Fruit fly (Drosophila melanogaster) whole organism, embryonic: ENCODE results near the gene CG9550.

ENCODE experiments used
- Aef1 ChIP-seq: fragments of 200-800 bp; sonication (Bioruptor generic); IDR thresholded peaks from 3 replicates; pipeline ENCODE4 v1.3.6; 2022; ENCODE audit warnings: missing biosample characterization, missing genetic modification characterization
- Atf-2 ChIP-seq: fragments of 200-800 bp; sonication (Bioruptor generic); optimal IDR thresholded peaks from 2 replicates; lab custom pipeline; 2016; ENCODE audit warnings: missing biosample characterization, missing genetic modification characterization
- Atf3 ChIP-seq: fragments of 200-800 bp; sonication (Bioruptor generic); optimal IDR thresholded peaks from 3 replicates; lab custom pipeline; 2016; ENCODE audit warnings: missing biosample characterization, missing genetic modification characterization
- Blimp-1 ChIP-seq: fragments of 200-800 bp; sonication (Bioruptor generic); optimal IDR thresholded peaks from 3 replicates; lab custom pipeline; 2018; ENCODE audit warnings: missing biosample characterization, missing genetic modification characterization, mild to moderate bottlenecking, moderate library complexity, missing genetic modification reagents
- BtbVII ChIP-seq: fragments of 200-800 bp; sonication (Bioruptor generic); optimal IDR thresholded peaks from 3 replicates; lab custom pipeline; 2017; ENCODE audit warnings: missing biosample characterization, mild to moderate bottlenecking, missing genetic modification characterization
- CG10267 ChIP-seq: fragments of 200-800 bp; sonication (Bioruptor generic); optimal IDR thresholded peaks from 2 replicates; lab custom pipeline; 2018; ENCODE audit warnings: missing biosample characterization, mild to moderate bottlenecking, missing genetic modification characterization, moderate library complexity
- CG13287 ChIP-seq: fragments of 200-800 bp; sonication (Bioruptor generic); IDR thresholded peaks from 2 replicates; pipeline ENCODE4 v1.3.6; 2022; ENCODE audit warnings: missing biosample characterization, missing genetic modification characterization; ENCODE audit not compliant: partially characterized antibody
- CG13624 ChIP-seq: fragments of 200-800 bp; sonication (Bioruptor generic); optimal IDR thresholded peaks from 2 replicates; lab custom pipeline; 2016; ENCODE audit warnings: missing biosample characterization, missing genetic modification characterization
- CG14710 ChIP-seq: fragments of 200-800 bp; sonication (Bioruptor generic); optimal IDR thresholded peaks from 3 replicates; lab custom pipeline; 2019; ENCODE audit warnings: missing biosample characterization, mild to moderate bottlenecking, missing genetic modification characterization, moderate library complexity
- CG1603 ChIP-seq: fragments of 200-800 bp; sonication (Bioruptor generic); optimal IDR thresholded peaks from 2 replicates; lab custom pipeline; 2019; ENCODE audit warnings: missing biosample characterization, mild to moderate bottlenecking, missing genetic modification characterization, moderate library complexity
- CG16779 ChIP-seq: fragments of 200-800 bp; sonication (Bioruptor generic); IDR thresholded peaks from 2 replicates; pipeline ENCODE4 v1.3.6; 2022; ENCODE audit warnings: missing biosample characterization, missing genetic modification characterization
- CG17568 ChIP-seq: fragments of 200-800 bp; sonication (Bioruptor generic); optimal IDR thresholded peaks from 2 replicates; lab custom pipeline; 2018; ENCODE audit warnings: missing biosample characterization, mild to moderate bottlenecking, missing genetic modification characterization, moderate library complexity
- CG2116 ChIP-seq: fragments of 200-800 bp; sonication (Bioruptor generic); optimal IDR thresholded peaks from 3 replicates; lab custom pipeline; 2018; ENCODE audit warnings: missing biosample characterization, mild to moderate bottlenecking, missing genetic modification characterization
- CG2875 ChIP-seq: fragments of 200-800 bp; sonication (Bioruptor generic); optimal IDR thresholded peaks from 2 replicates; lab custom pipeline; 2017; ENCODE audit warnings: missing biosample characterization, mild to moderate bottlenecking, missing genetic modification characterization, missing genetic modification reagents
- CG31388 ChIP-seq: fragments of 200-800 bp; sonication (Bioruptor generic); optimal IDR thresholded peaks from 2 replicates; lab custom pipeline; 2016; ENCODE audit warnings: missing biosample characterization, missing genetic modification characterization
- CG3163 ChIP-seq: fragments of 200-800 bp; sonication (Bioruptor generic); optimal IDR thresholded peaks from 3 replicates; lab custom pipeline; 2016; ENCODE audit warnings: missing biosample characterization, missing genetic modification characterization
- CG33213 ChIP-seq: fragments of 200-800 bp; sonication (Bioruptor generic); optimal IDR thresholded peaks from 3 replicates; lab custom pipeline; 2016; ENCODE audit warnings: missing biosample characterization, missing genetic modification characterization
- CG6791 ChIP-seq: fragments of 200-800 bp; sonication (Bioruptor generic); IDR thresholded peaks from 3 replicates; pipeline ENCODE4 v1.3.6; 2022; ENCODE audit warnings: missing biosample characterization, missing genetic modification characterization; ENCODE audit not compliant: partially characterized antibody
- CTCF ChIP-seq: fragments of 200-800 bp; sonication (Bioruptor generic); optimal IDR thresholded peaks from 2 replicates; lab custom pipeline; 2017; ENCODE audit warnings: missing biosample characterization, mild to moderate bottlenecking, missing genetic modification characterization, moderate library complexity
- D19B ChIP-seq: fragments of 200-800 bp; sonication (Bioruptor generic); optimal IDR thresholded peaks from 2 replicates; lab custom pipeline; 2017; ENCODE audit warnings: missing biosample characterization, mild to moderate bottlenecking, missing genetic modification characterization
- Dip2 ChIP-seq: fragments of 200-800 bp; sonication (Bioruptor generic); IDR thresholded peaks from 2 replicates; pipeline ENCODE4 v1.3.6; 2022; ENCODE audit warnings: missing biosample characterization, missing genetic modification characterization
- Dp ChIP-seq: fragments of 200-800 bp; sonication (Bioruptor generic); optimal IDR thresholded peaks from 2 replicates; lab custom pipeline; 2018; ENCODE audit warnings: missing biosample characterization, mild to moderate bottlenecking, missing genetic modification characterization, moderate library complexity
- Elba2 ChIP-seq: fragments of 200-800 bp; sonication (Bioruptor generic); optimal IDR thresholded peaks from 3 replicates; lab custom pipeline; 2016; ENCODE audit warnings: missing biosample characterization, missing genetic modification characterization
- Fer3 ChIP-seq: fragments of 200-800 bp; sonication (Bioruptor generic); optimal IDR thresholded peaks from 2 replicates; lab custom pipeline; 2018; ENCODE audit warnings: missing biosample characterization, mild to moderate bottlenecking, missing genetic modification characterization, moderate library complexity
- Hr3 ChIP-seq: fragments of 200-800 bp; sonication (Bioruptor generic); optimal IDR thresholded peaks from 3 replicates; lab custom pipeline; 2016; ENCODE audit warnings: missing biosample characterization, missing genetic modification characterization
- Lim3 ChIP-seq: fragments of 200-800 bp; sonication (Bioruptor generic); IDR thresholded peaks from 2 replicates; pipeline ENCODE4 v1.3.6; 2022; ENCODE audit warnings: missing biosample characterization, missing genetic modification characterization
- NK7.1 ChIP-seq: fragments of 200-800 bp; sonication (Bioruptor generic); optimal IDR thresholded peaks from 3 replicates; lab custom pipeline; 2016; ENCODE audit warnings: missing biosample characterization, missing genetic modification characterization
- Taf1 ChIP-seq: fragments of 200-800 bp; sonication (Bioruptor generic); IDR thresholded peaks from 2 replicates; pipeline ENCODE4 v1.3.6; 2022; ENCODE audit warnings: missing biosample characterization, missing genetic modification characterization
- YL-1 ChIP-seq: fragments of 200-800 bp; sonication (Bioruptor generic); optimal IDR thresholded peaks from 3 replicates; lab custom pipeline; 2017; ENCODE audit warnings: missing biosample characterization, mild to moderate bottlenecking, missing genetic modification characterization
- bigmax ChIP-seq: fragments of 200-800 bp; sonication (Bioruptor generic); optimal IDR thresholded peaks from 2 replicates; lab custom pipeline; 2018; ENCODE audit warnings: missing biosample characterization, mild to moderate bottlenecking, missing genetic modification characterization
- cas ChIP-seq: fragments of 200-800 bp; sonication (Bioruptor generic); IDR thresholded peaks from 2 replicates; pipeline ENCODE4 v1.3.6; 2022; ENCODE audit warnings: missing biosample characterization, missing genetic modification characterization
- caup ChIP-seq: fragments of 200-800 bp; sonication (Bioruptor generic); optimal IDR thresholded peaks from 3 replicates; lab custom pipeline; 2017; ENCODE audit warnings: missing biosample characterization, mild to moderate bottlenecking, missing genetic modification characterization, moderate library complexity; ENCODE audit not compliant: severe bottlenecking
- corto ChIP-seq: fragments of 200-800 bp; sonication (Bioruptor generic); optimal IDR thresholded peaks from 2 replicates; lab custom pipeline; 2016; ENCODE audit warnings: missing biosample characterization, mild to moderate bottlenecking, missing genetic modification characterization, moderate library complexity
- disco-r ChIP-seq: fragments of 200-800 bp; sonication (Bioruptor generic); optimal IDR thresholded peaks from 2 replicates; lab custom pipeline; 2016; ENCODE audit warnings: missing biosample characterization, missing genetic modification characterization
- emc ChIP-seq: fragments of 200-800 bp; sonication (Bioruptor generic); optimal IDR thresholded peaks from 2 replicates; lab custom pipeline; 2016; ENCODE audit warnings: missing biosample characterization, missing genetic modification characterization
- exex ChIP-seq: fragments of 200-800 bp; sonication (Bioruptor generic); optimal IDR thresholded peaks from 4 replicates; lab custom pipeline; 2018; ENCODE audit warnings: missing biosample characterization, mild to moderate bottlenecking, missing genetic modification characterization, moderate library complexity
- fru ChIP-seq: fragments of >200 bp; optimal IDR thresholded peaks from 2 replicates; lab custom pipeline; 2017
- gsb-n ChIP-seq: fragments of 200-800 bp; sonication (Bioruptor generic); optimal IDR thresholded peaks from 3 replicates; lab custom pipeline; 2018; ENCODE audit warnings: missing biosample characterization, mild to moderate bottlenecking, missing genetic modification characterization
- insv ChIP-seq, 2 experiments: fragments of 200-800 bp; sonication (Bioruptor generic); optimal IDR thresholded peaks; 3 replicates each; lab custom pipeline; 2016 to 2018; ENCODE audit warnings: missing biosample characterization in 2 of 2, missing genetic modification characterization in 2 of 2
- kni ChIP-seq: fragments of 200-800 bp; sonication (Bioruptor generic); optimal IDR thresholded peaks from 3 replicates; lab custom pipeline; 2017; ENCODE audit warnings: mild to moderate bottlenecking, missing biosample characterization, missing genetic modification reagents, missing genetic modification characterization
- lola ChIP-seq, 3 experiments: fragments of >200 bp in 2 of 3; fragments of 200-800 bp in 1 of 3; sonication (Bioruptor generic) in 1 of 3; optimal IDR thresholded peaks; 2 replicates each; lab custom pipeline; 2017 to 2019; ENCODE audit warnings: missing biosample characterization in 3 of 3, missing genetic modification characterization in 3 of 3, mild to moderate bottlenecking in 1 of 3, moderate library complexity in 1 of 3
- maf-S ChIP-seq: fragments of 200-800 bp; sonication (Bioruptor generic); optimal IDR thresholded peaks from 2 replicates; lab custom pipeline; 2016; ENCODE audit warnings: missing biosample characterization, missing genetic modification characterization
- pan ChIP-seq, 4 experiments: fragments of >200 bp in 3 of 4; fragments of 200-800 bp in 1 of 4; sonication (Bioruptor generic) in 1 of 4; optimal IDR thresholded peaks in 3 of 4; IDR thresholded peaks in 1 of 4; 2 replicates each; pipeline versions ENCODE4 v1.3.6 to Lab custom; 2017 to 2022; ENCODE audit warnings: missing biosample characterization in 2 of 4, missing genetic modification characterization in 2 of 4, mixed read lengths in 1 of 4
- psq ChIP-seq: fragments of 200-800 bp; sonication (Bioruptor generic); optimal IDR thresholded peaks from 2 replicates; lab custom pipeline; 2017; ENCODE audit warnings: missing biosample characterization, missing genetic modification characterization
- run ChIP-seq: fragments of 200-800 bp; sonication (Bioruptor generic); optimal IDR thresholded peaks from 3 replicates; lab custom pipeline; 2018; ENCODE audit warnings: missing biosample characterization, mild to moderate bottlenecking, missing genetic modification characterization
- salm ChIP-seq: fragments of 200-800 bp; sonication (Bioruptor generic); optimal IDR thresholded peaks from 2 replicates; lab custom pipeline; 2018; ENCODE audit warnings: missing biosample characterization, mild to moderate bottlenecking, missing genetic modification characterization
- unpg ChIP-seq: fragments of 200-800 bp; sonication (Bioruptor generic); optimal IDR thresholded peaks from 3 replicates; lab custom pipeline; 2018; ENCODE audit warnings: missing biosample characterization, mild to moderate bottlenecking, missing genetic modification characterization, moderate library complexity
- zen2 ChIP-seq: fragments of 200-800 bp; sonication (Bioruptor generic); IDR thresholded peaks from 3 replicates; pipeline ENCODE4 v1.3.6; 2022; ENCODE audit warnings: missing biosample characterization, missing genetic modification characterization; ENCODE audit not compliant: partially characterized antibody
- zfh1 ChIP-seq: fragments of 200-800 bp; sonication (Bioruptor generic); IDR thresholded peaks from 3 replicates; pipeline ENCODE4 v1.3.6; 2022; ENCODE audit warnings: missing biosample characterization, missing genetic modification characterization

CG9550 gene

DNA sequence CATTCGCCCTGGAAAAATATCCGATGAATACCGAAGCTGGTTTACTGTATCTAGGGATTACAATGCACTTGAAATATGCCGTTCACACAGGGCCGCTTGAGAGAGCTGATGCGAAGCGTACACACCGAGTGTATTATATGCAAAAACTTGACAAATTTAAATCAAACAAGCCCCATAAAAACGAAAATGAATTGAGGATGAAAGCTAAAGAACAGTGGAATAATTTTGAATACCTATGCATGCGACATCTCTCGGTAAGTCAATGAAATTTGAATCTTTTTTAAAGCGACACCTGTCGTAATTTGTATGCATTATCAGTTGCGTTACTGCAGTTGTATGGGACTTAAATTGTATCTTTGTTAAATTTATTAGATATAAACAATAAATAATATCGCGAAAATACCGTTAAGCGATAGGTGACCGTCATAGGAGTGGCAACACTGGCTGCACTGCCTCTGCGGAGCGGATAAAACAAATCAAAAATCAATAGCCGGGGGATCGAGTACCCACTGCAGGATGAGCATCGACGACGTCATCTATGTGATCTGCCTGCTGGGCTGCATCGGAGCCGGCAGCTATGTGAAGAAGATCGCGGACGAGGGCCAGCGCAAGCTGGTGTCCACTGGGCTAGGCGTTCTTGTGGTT, 40.8 kb upstream of the CG9550 start, which contains the start of gene frj (continued):
- peak; percentile 26 for TF ChIP-seq CG17568 (GFP tag; lab: Kevin White, UChicago)
- TF ChIP-seq CTCF, result peak; percentile 96
- TF ChIP-seq lola (GFP tag; optimal IDR thresholded peaks at IDR 0.05; lab: Kevin White, UChicago), result peak in 2 of 3 experiments; percentile 26 to 91
- peak; percentile 50 for TF ChIP-seq psq (GFP tag; lab: Kevin White, UChicago)
- TF ChIP-seq unpg (GFP tag; lab: Kevin White, UChicago), result peak; percentile 55
- TF ChIP-seq D19B (GFP tag; lab: Kevin White, UChicago), result peak; percentile 4
- no peak for TF ChIP-seq disco-r (GFP tag; lab: Kevin White, UChicago)
- TF ChIP-seq Elba2 (GFP tag; lab: Kevin White, UChicago), result no peak
- TF ChIP-seq YL-1 (GFP tag; lab: Kevin White, UChicago), result peak; percentile 51
- peak; percentile 45 for TF ChIP-seq Dp
- peak; percentile 69 for TF ChIP-seq CG10267
- peak; percentile 59; the same call in 2 of the 3 replicates for TF ChIP-seq zfh1 (GFP tag; lab: Robert Waterston, UW)
- TF ChIP-seq Atf-2 (GFP tag; lab: Kevin White, UChicago), result peak; percentile 45
- peak; percentile 37; the same call in 2 of the 3 replicates for TF ChIP-seq CG6791 (GFP tag; lab: Robert Waterston, UW)
- no peak for TF ChIP-seq fru (lab: Kevin White, UChicago)
- peak; percentile 67 for TF ChIP-seq CG13287 (GFP tag; lab: Robert Waterston, UW)
- peak; percentile 41 for TF ChIP-seq Fer3
- peak; percentile 78 for TF ChIP-seq Hr3 (GFP tag; lab: Kevin White, UChicago)
- TF ChIP-seq cas (GFP tag; lab: Robert Waterston, UW), result peak; percentile 17; the same call in 1 of the 2 replicates
- TF ChIP-seq CG2116 (GFP tag; lab: Kevin White, UChicago), result peak; percentile 54
- TF ChIP-seq Blimp-1 (GFP tag; lab: Kevin White, UChicago), result peak; percentile 55
- peak; percentile 97 for TF ChIP-seq CG14710 (tag; lab: Kevin White, UChicago)
- TF ChIP-seq Dip2 (GFP tag; lab: Robert Waterston, UW), result no peak
- no peak for TF ChIP-seq Lim3
- no peak for TF ChIP-seq kni (GFP tag; lab: Kevin White, UChicago)
- TF ChIP-seq Atf3 (GFP tag; lab: Kevin White, UChicago), result peak; percentile 60
- no peak for TF ChIP-seq run (tag; lab: Kevin White, UChicago)
- TF ChIP-seq CG31388, result peak; percentile 46
- TF ChIP-seq CG13624 (GFP tag; lab: Kevin White, UChicago), result peak; percentile 68
- TF ChIP-seq CG3163, result no peak
- TF ChIP-seq pan (optimal IDR thresholded peaks at IDR 0.05; lab: Kevin White, UChicago), result no peak
- no peak for TF ChIP-seq pan (GFP tag; optimal IDR thresholded peaks at IDR 0.05 in 1 of 2, IDR thresholded peaks at IDR 0.05 in 1 of 2)
- peak; percentile 33; the same call in 1 of the 3 replicates for TF ChIP-seq zen2 (GFP tag; lab: Robert Waterston, UW)
- TF ChIP-seq BtbVII (GFP tag; lab: Kevin White, UChicago), result no peak
- TF ChIP-seq CG16779 (GFP tag; lab: Robert Waterston, UW), result no peak
- TF ChIP-seq bigmax (GFP tag; lab: Kevin White, UChicago), result no peak
- TF ChIP-seq corto (GFP tag; lab: Kevin White, UChicago), result no peak
- no peak for TF ChIP-seq Taf1 (GFP tag; lab: Robert Waterston, UW)
- TF ChIP-seq NK7.1 (GFP tag; lab: Kevin White, UChicago), result no peak
- TF ChIP-seq exex (tag; lab: Kevin White, UChicago), result peak; percentile 10
- peak; percentile 79 for TF ChIP-seq maf-S (GFP tag; lab: Kevin White, UChicago)
- TF ChIP-seq emc, result peak; percentile 41
- TF ChIP-seq caup (GFP tag; lab: Kevin White, UChicago), result no peak
- peak; percentile 54; the same call in 2 of the 3 replicates for TF ChIP-seq Aef1 (GFP tag; lab: Robert Waterston, UW)
- peak; percentile 55 for TF ChIP-seq CG2875 (GFP tag; lab: Kevin White, UChicago)
- peak in 1 of 2 experiments; percentile 32 for TF ChIP-seq insv (GFP tag; optimal IDR thresholded peaks at IDR 0.05; lab: Kevin White, UChicago)
- peak; percentile 39 for TF ChIP-seq gsb-n (tag; lab: Kevin White, UChicago)
- peak; percentile 36 for TF ChIP-seq salm (tag; lab: Kevin White, UChicago)
- peak; percentile 88 for TF ChIP-seq CG1603
- TF ChIP-seq CG33213 (GFP tag; lab: Kevin White, UChicago), result peak; percentile 76
